Worm (Caenorhabditis elegans) whole organism, L4/young adult: Measurements from ENCODE around the gene F40G9.12.

Experiments
- W03F9.2 ChIP-seq: fragments of 150-350 bp; optimal IDR thresholded peaks from 2 replicates; lab custom pipeline; 2014; ENCODE audit warnings: missing biosample characterization, missing genetic modification characterization
- dao-5 ChIP-seq: sonication (generic microtip); optimal IDR thresholded peaks from 2 replicates; lab custom pipeline; 2016; ENCODE audit warnings: missing genotype, missing genetic modification characterization, moderate library complexity, missing compliant biosample characterization
- him-1 ChIP-seq: sonication (generic microtip); optimal IDR thresholded peaks from 2 replicates; lab custom pipeline; 2016; ENCODE audit warnings: missing genotype, missing genetic modification reagents, missing genetic modification characterization, missing compliant biosample characterization

F40G9.12 gene

DNA sequence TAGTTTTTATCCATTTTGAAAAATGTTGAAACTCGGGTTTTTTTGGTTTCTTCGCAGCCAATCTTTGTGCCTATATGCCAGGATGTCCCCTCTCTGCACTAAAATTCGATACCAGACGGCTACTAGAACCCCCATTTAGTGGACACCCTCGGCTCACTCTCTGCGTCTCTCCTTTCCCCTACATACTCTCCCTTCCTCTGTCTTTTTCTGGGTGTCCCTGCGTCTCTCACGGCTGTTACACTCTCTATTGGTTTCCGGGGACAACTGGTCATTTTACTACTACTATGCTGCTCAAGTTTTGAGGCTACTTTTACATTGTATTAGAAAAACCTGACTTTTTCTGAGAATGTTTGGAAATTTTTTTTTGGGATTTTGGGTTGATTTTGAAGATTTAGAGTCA, 48.7 kb downstream of the F40G9.12 start:
- TF ChIP-seq him-1 (tag; lab: Kevin White, UChicago), result no peak
- no peak for TF ChIP-seq dao-5 (tag; lab: Kevin White, UChicago)
- TF ChIP-seq W03F9.2, result no peak
